Worm (Caenorhabditis elegans): ENCODE measurements around the gene chil-4.

- TF ChIP-seq flt-1 (GFP tag; IDR thresholded peaks at IDR 0.05) (no peak), med-1 (GFP tag; optimal IDR thresholded peaks at IDR 0.05; ENCODE audit: insufficient read depth) (no peak), cog-1 (tag; optimal IDR thresholded peaks at IDR 0.05) (no peak), ref-1 (GFP tag; conservative IDR thresholded peaks at IDR 0.05) (no peak), ztf-23 (GFP tag; IDR thresholded peaks at IDR 0.05) (no peak), klf-2 (GFP tag; conservative IDR thresholded peaks at IDR 0.05) (no peak), T22C8.4 (GFP tag; IDR thresholded peaks at IDR 0.05) (no peak), tab-1 (GFP tag; IDR thresholded peaks at IDR 0.05) (no peak)
Observed at ce11 chrII:9904459-9904858, 48.9 kb upstream of the chil-4 start.
